Fruit fly (Drosophila melanogaster): ENCODE measurements around the gene Mks1.

Gene Mks1

dm6 chrX:12470187-12470931 lies 26.0 kb downstream of the Mks1 start:
- no peak for TF ChIP-seq CG11294 (GFP tag; IDR thresholded peaks at IDR 0.05)
- TF ChIP-seq esn (GFP tag; optimal IDR thresholded peaks at IDR 0.05): peak; percentile 32
- peak; percentile 27 for TF ChIP-seq Hr39 (GFP tag; optimal IDR thresholded peaks at IDR 0.05)
- no peak for TF ChIP-seq Eip93F (GFP tag; optimal IDR thresholded peaks at IDR 0.05)
- TF ChIP-seq Gug (GFP tag; IDR thresholded peaks at IDR 0.05): peak; percentile 26; the same call in 1 of the 2 replicates
- TF ChIP-seq CG7368 (GFP tag; optimal IDR thresholded peaks at IDR 0.05): no peak
- TF ChIP-seq CG11762 (GFP tag; optimal IDR thresholded peaks at IDR 0.05; ENCODE audit: insufficient read depth): no peak
- peak; percentile 29 for TF ChIP-seq Sox102F (GFP tag; optimal IDR thresholded peaks at IDR 0.05)
- TF ChIP-seq cyc (GFP tag; optimal IDR thresholded peaks at IDR 0.05): peak; percentile 8
- no peak for TF ChIP-seq CG4318 (GFP tag; optimal IDR thresholded peaks at IDR 0.05)
- peak; percentile 36 for TF ChIP-seq CG1621 (tag; optimal IDR thresholded peaks at IDR 0.05)
- TF ChIP-seq CG8632 (GFP tag; optimal IDR thresholded peaks at IDR 0.05): peak; percentile 45
- TF ChIP-seq acj6 (GFP tag; optimal IDR thresholded peaks at IDR 0.05): peak; percentile 46
- TF ChIP-seq Hr4 (GFP tag; optimal IDR thresholded peaks at IDR 0.05): peak; percentile 37
- TF ChIP-seq CG32006 (GFP tag; optimal IDR thresholded peaks at IDR 0.05): peak; percentile 55
- no peak for TF ChIP-seq fd85E (GFP tag; optimal IDR thresholded peaks at IDR 0.05)
- peak; percentile 25 for TF ChIP-seq CG31627 (GFP tag; optimal IDR thresholded peaks at IDR 0.05)
- TF ChIP-seq topi (GFP tag; optimal IDR thresholded peaks at IDR 0.05): peak; percentile 30
- TF ChIP-seq Sox14 (GFP tag; optimal IDR thresholded peaks at IDR 0.05): no peak
- peak in 1 of 2 experiments; percentile 9 for TF ChIP-seq salr (GFP tag; optimal IDR thresholded peaks at IDR 0.05)
- no peak for TF ChIP-seq Eip75B (GFP tag; optimal IDR thresholded peaks at IDR 0.05)
- TF ChIP-seq CG6792 (GFP tag; optimal IDR thresholded peaks at IDR 0.05): peak; percentile 37
- TF ChIP-seq Hr38 (GFP tag; optimal IDR thresholded peaks at IDR 0.05): no peak
- no peak for TF ChIP-seq pdm3 (GFP tag; optimal IDR thresholded peaks at IDR 0.05)
- TF ChIP-seq CG6808 (GFP tag; optimal IDR thresholded peaks at IDR 0.05): no peak
- peak; percentile 59 for TF ChIP-seq eg (GFP tag; IDR thresholded peaks at IDR 0.05)
- TF ChIP-seq CG34406 (GFP tag; optimal IDR thresholded peaks at IDR 0.05): peak; percentile 49
- no peak for TF ChIP-seq CG8319 (GFP tag; optimal IDR thresholded peaks at IDR 0.05)
- peak; percentile 43 for TF ChIP-seq achi (GFP tag; optimal IDR thresholded peaks at IDR 0.05)
- TF ChIP-seq vri (GFP tag; optimal IDR thresholded peaks at IDR 0.05): peak; percentile 67
- no peak for TF ChIP-seq fd59A (GFP tag; optimal IDR thresholded peaks at IDR 0.05)
- no peak for TF ChIP-seq ss (GFP tag; optimal IDR thresholded peaks at IDR 0.05)
- peak; percentile 64 for TF ChIP-seq CG8119 (GFP tag; IDR thresholded peaks at IDR 0.05)
- TF ChIP-seq CG6854 (GFP tag; optimal IDR thresholded peaks at IDR 0.05): no peak
- peak; percentile 17 for TF ChIP-seq CG11902 (GFP tag; optimal IDR thresholded peaks at IDR 0.05)
- peak; percentile 20 for TF ChIP-seq Smox (GFP tag; optimal IDR thresholded peaks at IDR 0.05)
- no peak for TF ChIP-seq Sox15 (GFP tag; optimal IDR thresholded peaks at IDR 0.05)
- TF ChIP-seq CG9139 (GFP tag; optimal IDR thresholded peaks at IDR 0.05): no peak
- TF ChIP-seq CG10631 (GFP tag; optimal IDR thresholded peaks at IDR 0.05): peak; percentile 11
- no peak for TF ChIP-seq Ets21C (GFP tag; optimal IDR thresholded peaks at IDR 0.05)
- TF ChIP-seq CG3032 (tag; optimal IDR thresholded peaks at IDR 0.05): peak; percentile 23
- TF ChIP-seq CG3919 (GFP tag; optimal IDR thresholded peaks at IDR 0.05): no peak
- TF ChIP-seq dsx (GFP tag; optimal IDR thresholded peaks at IDR 0.05; ENCODE audit: poor library complexity, severe bottlenecking): no peak
- peak; percentile 56; the same call in 2 of the 3 replicates for TF ChIP-seq CG6163 (GFP tag; IDR thresholded peaks at IDR 0.05)
- TF ChIP-seq CG10669 (GFP tag; optimal IDR thresholded peaks at IDR 0.05): peak; percentile 34
- TF ChIP-seq OdsH (GFP tag; optimal IDR thresholded peaks at IDR 0.05): peak; percentile 23
- peak; percentile 23 for TF ChIP-seq lz (GFP tag; optimal IDR thresholded peaks at IDR 0.05)
- TF ChIP-seq fkh (GFP tag; optimal IDR thresholded peaks at IDR 0.05): peak; percentile 71
- no peak for TF ChIP-seq CG16779 (tag; optimal IDR thresholded peaks at IDR 0.05)
- peak; percentile 72 for TF ChIP-seq svp (GFP tag)
- TF ChIP-seq Blimp-1 (GFP tag; optimal IDR thresholded peaks at IDR 0.05): no peak
